Worm (Caenorhabditis elegans): ENCODE data around the gene C25A8.2.

The C25A8.2 gene

DNA sequence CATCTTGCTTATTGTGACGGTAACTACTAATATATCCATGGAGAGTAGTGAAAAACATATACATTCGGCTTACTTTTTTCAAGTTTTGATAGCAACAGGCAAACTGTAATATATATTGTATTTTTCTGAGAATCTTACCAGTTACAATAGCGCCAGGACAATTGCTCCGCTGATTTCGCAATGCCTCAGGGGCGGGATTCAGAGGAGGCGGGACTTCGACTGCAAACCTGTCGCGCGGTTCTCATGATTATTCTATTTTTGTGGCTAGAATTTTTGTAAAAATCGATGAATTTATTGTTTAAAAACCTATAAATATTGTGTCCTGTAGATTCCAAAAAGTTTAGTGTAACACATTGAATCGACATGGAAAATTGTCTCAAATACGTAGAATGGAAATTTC, 21.4 kb downstream of the C25A8.2 start (continued):
- TF ChIP-seq dmd-4 (tag; optimal IDR thresholded peaks at IDR 0.05; ENCODE audit: borderline replicate concordance) (no peak), ceh-19 (GFP tag; optimal IDR thresholded peaks at IDR 0.05) (no peak)

DNA sequence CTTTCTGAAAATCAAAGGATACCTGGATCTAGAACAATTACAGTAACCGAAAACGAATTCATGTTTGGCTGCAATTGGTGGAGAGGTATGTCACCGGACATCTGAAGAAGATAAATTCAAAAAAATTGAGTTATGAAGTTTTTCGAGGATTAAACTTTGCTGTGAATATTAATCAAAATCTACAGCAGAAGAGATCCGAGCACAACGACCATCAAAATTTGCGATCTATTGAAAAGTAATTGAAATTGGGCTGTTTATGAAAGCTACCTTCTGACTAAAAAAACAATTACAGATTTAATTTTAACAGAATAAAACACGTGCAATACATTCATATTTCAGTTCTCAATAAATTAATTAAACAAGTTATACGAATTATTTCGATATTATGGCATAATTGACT, 22.8 kb downstream of the C25A8.2 start, which contains the start of gene C06G3.8:
Gene C06G3.8 (minus strand): TSS at position 101 of the 400 bp plus-strand sequence.
- TF ChIP-seq ceh-24 (tag; optimal IDR thresholded peaks at IDR 0.05): no peak
- TF ChIP-seq ceh-9 (tag; optimal IDR thresholded peaks at IDR 0.05): no peak
- no peak for TF ChIP-seq npax-4 (tag; optimal IDR thresholded peaks at IDR 0.05)
- TF ChIP-seq ceh-2 (tag; optimal IDR thresholded peaks at IDR 0.05): no peak
- no peak for TF ChIP-seq ama-1 (optimal IDR thresholded peaks at IDR 0.05)
- no peak for TF ChIP-seq C38D4.7 (GFP tag; optimal IDR thresholded peaks at IDR 0.05)
- no peak for TF ChIP-seq ets-4 (tag; optimal IDR thresholded peaks at IDR 0.05)
- TF ChIP-seq ceh-31 (tag; optimal IDR thresholded peaks at IDR 0.05): no peak
- TF ChIP-seq K02D7.2 (tag; optimal IDR thresholded peaks at IDR 0.05): no peak
- no peak for TF ChIP-seq pha-2 (tag; optimal IDR thresholded peaks at IDR 0.05)
- no peak for TF ChIP-seq pqm-1 (tag; optimal IDR thresholded peaks at IDR 0.05)
- TF ChIP-seq rnt-1 (tag; optimal IDR thresholded peaks at IDR 0.05): no peak
- no peak for TF ChIP-seq dmd-4 (tag; optimal IDR thresholded peaks at IDR 0.05; ENCODE audit: borderline replicate concordance)
- no peak for TF ChIP-seq K09A11.1 (tag; optimal IDR thresholded peaks at IDR 0.05; ENCODE audit: insufficient read depth)
- no peak for TF ChIP-seq ztf-16 (tag; optimal IDR thresholded peaks at IDR 0.05)
- TF ChIP-seq syd-9 (tag; optimal IDR thresholded peaks at IDR 0.05): no peak
- TF ChIP-seq fkh-10 (GFP tag; optimal IDR thresholded peaks at IDR 0.05): no peak
- no peak for TF ChIP-seq unc-42 (tag; optimal IDR thresholded peaks at IDR 0.05)
- TF ChIP-seq T23F11.4 (GFP tag; optimal IDR thresholded peaks at IDR 0.05): no peak
- TF ChIP-seq madf-2 (tag; optimal IDR thresholded peaks at IDR 0.05): no peak

ce11 chrIV:7035823-7036222, 26.2 kb downstream of the C25A8.2 start, which contains the start of gene C06G3.3:
Gene C06G3.3, plus strand, starts transcription at chrIV:7036123.
- TF ChIP-seq elt-2 (tag; optimal IDR thresholded peaks at IDR 0.05) (no peak), lim-6 (tag; optimal IDR thresholded peaks at IDR 0.05) (no peak), odd-2 (tag; optimal IDR thresholded peaks at IDR 0.05) (no peak), hlh-6 (tag; optimal IDR thresholded peaks at IDR 0.05) (no peak), ttx-3 (tag; optimal IDR thresholded peaks at IDR 0.05) (no peak), hlh-30 (tag; optimal IDR thresholded peaks at IDR 0.05; ENCODE audit: insufficient read depth) (no peak), K02D7.2 (tag; optimal IDR thresholded peaks at IDR 0.05) (no peak), unc-3 (GFP tag; conservative IDR thresholded peaks at IDR 0.05) (no peak), unc-3 (tag; optimal IDR thresholded peaks at IDR 0.05) (no peak), pax-1 (tag; optimal IDR thresholded peaks at IDR 0.05) (no peak)

ce11 chrIV:7036790-7037189, 27.2 kb downstream of the C25A8.2 start, which contains the start of gene ufl-1:
Gene ufl-1, minus strand, starts transcription at chrIV:7036859.
- TF ChIP-seq ceh-48 (tag; optimal IDR thresholded peaks at IDR 0.05) (no peak), rnt-1 (tag; optimal IDR thresholded peaks at IDR 0.05) (no peak), ceh-18 (tag; optimal IDR thresholded peaks at IDR 0.05) (no peak), ceh-24 (tag; optimal IDR thresholded peaks at IDR 0.05) (no peak), hlh-8 (tag; optimal IDR thresholded peaks at IDR 0.05) (no peak)

- TF ChIP-seq ama-1 (optimal IDR thresholded peaks at IDR 0.05) (no peak), lim-6 (tag; optimal IDR thresholded peaks at IDR 0.05) (no peak), madf-2 (tag; optimal IDR thresholded peaks at IDR 0.05) (peak; percentile 30), ceh-30 (tag; optimal IDR thresholded peaks at IDR 0.05) (no peak), pax-1 (tag; optimal IDR thresholded peaks at IDR 0.05) (peak; percentile 46), ceh-45 (GFP tag; IDR thresholded peaks at IDR 0.05) (0 out of 2 replicates have a peak, but pooled peaks have one; percentile 15), mec-3 (tag; optimal IDR thresholded peaks at IDR 0.05; ENCODE audit: borderline replicate concordance) (no peak), T23F11.4 (GFP tag; optimal IDR thresholded peaks at IDR 0.05) (no peak), ceh-31 (tag; optimal IDR thresholded peaks at IDR 0.05) (peak; percentile 71), dmd-4 (tag; optimal IDR thresholded peaks at IDR 0.05; ENCODE audit: borderline replicate concordance) (no peak), npax-4 (tag; optimal IDR thresholded peaks at IDR 0.05) (peak; percentile 19), K09A11.1 (tag; optimal IDR thresholded peaks at IDR 0.05; ENCODE audit: insufficient read depth) (peak; percentile 53), ceh-14 (tag; optimal IDR thresholded peaks at IDR 0.05) (peak; percentile 62), nhr-11 (tag; optimal IDR thresholded peaks at IDR 0.05) (no peak), pqm-1 (tag; optimal IDR thresholded peaks at IDR 0.05) (no peak), ahr-1 (tag; optimal IDR thresholded peaks at IDR 0.05) (peak; percentile 47), hlh-8 (tag; optimal IDR thresholded peaks at IDR 0.05) (peak; percentile 44), fkh-6 (tag; optimal IDR thresholded peaks at IDR 0.05) (peak; percentile 36), rnt-1 (tag; optimal IDR thresholded peaks at IDR 0.05) (peak; percentile 8), ceh-22 (tag; optimal IDR thresholded peaks at IDR 0.05) (no peak), pag-3 (tag; optimal IDR thresholded peaks at IDR 0.05; ENCODE audit: borderline replicate concordance) (no peak), tbx-2 (tag; optimal IDR thresholded peaks at IDR 0.05) (peak; percentile 72)
These were observed 30.0 kb downstream of the C25A8.2 start, which contains the start of the genes cogc-2 and klp-18 for ce11 chrIV:7039476-7040261. Gene cogc-2, minus strand, starts transcription at chrIV:7039580. Gene klp-18, plus strand, starts transcription at chrIV:7040211.

Measured in whole organism, late embryonic.